Worm (Caenorhabditis elegans) whole organism, L2 larva: ENCODE results near the gene F40G9.8.

Experiments
- C34F6.9 ChIP-seq: fragments of 150-350 bp; optimal IDR thresholded peaks from 2 replicates; lab custom pipeline; 2014; ENCODE audit warnings: missing biosample characterization, missing genetic modification characterization
- F13H6.1 ChIP-seq: sonication (generic microtip); optimal IDR thresholded peaks from 2 replicates; lab custom pipeline; 2016; ENCODE audit warnings: missing genetic modification characterization, missing compliant biosample characterization
- Y55F3AM.14 ChIP-seq: fragments of 200-800 bp; sonication (Bioruptor generic); optimal IDR thresholded peaks from 2 replicates; lab custom pipeline; 2018; ENCODE audit warnings: mild to moderate bottlenecking, missing genetic modification characterization, missing compliant biosample characterization
- ZK546.5 ChIP-seq: sonication (generic microtip); optimal IDR thresholded peaks from 2 replicates; lab custom pipeline; 2017; ENCODE audit warnings: missing biosample characterization, missing genetic modification characterization
- alr-1 ChIP-seq: fragments of 150-350 bp; optimal IDR thresholded peaks from 2 replicates; lab custom pipeline; 2014; ENCODE audit warnings: missing biosample characterization, missing genetic modification characterization
- blmp-1 ChIP-seq: sonication (generic microtip); optimal IDR thresholded peaks from 2 replicates; lab custom pipeline; 2017; ENCODE audit warnings: missing genetic modification characterization, mild to moderate bottlenecking, missing compliant biosample characterization, antibody characterized with exemption, moderate library complexity; ENCODE audit not compliant: insufficient read depth
- ceh-82 ChIP-seq: fragments of 150-350 bp; optimal IDR thresholded peaks from 2 replicates; lab custom pipeline; 2014; ENCODE audit warnings: missing biosample characterization, missing genetic modification characterization
- crh-2 ChIP-seq: sonication (generic microtip); optimal IDR thresholded peaks from 2 replicates; lab custom pipeline; 2017; ENCODE audit warnings: missing biosample characterization, missing genetic modification characterization
- dmd-4 ChIP-seq: sonication (generic microtip); optimal IDR thresholded peaks from 2 replicates; lab custom pipeline; 2017; ENCODE audit warnings: missing biosample characterization, missing genetic modification characterization
- egl-27 ChIP-seq: sonication (generic microtip); optimal IDR thresholded peaks from 3 replicates; lab custom pipeline; 2017; ENCODE audit warnings: missing biosample characterization, missing genetic modification reagents, missing genetic modification characterization
- elt-1 ChIP-seq: fragments of 150-350 bp; optimal IDR thresholded peaks from 2 replicates; lab custom pipeline; 2014; ENCODE audit warnings: missing biosample characterization, missing genetic modification characterization
- elt-3 ChIP-seq: sonication (generic microtip); optimal IDR thresholded peaks from 2 replicates; lab custom pipeline; 2017; ENCODE audit warnings: missing biosample characterization, missing genetic modification characterization
- fos-1 ChIP-seq: fragments of 150-350 bp; optimal IDR thresholded peaks from 2 replicates; lab custom pipeline; 2014; ENCODE audit warnings: missing biosample characterization, missing genetic modification characterization
- gmeb-1 ChIP-seq: fragments of 150-350 bp; optimal IDR thresholded peaks from 2 replicates; lab custom pipeline; 2014; ENCODE audit warnings: missing biosample characterization, missing genetic modification characterization
- lin-11 ChIP-seq: fragments of 150-350 bp; sonication (generic microtip); optimal IDR thresholded peaks from 2 replicates; lab custom pipeline; 2014; ENCODE audit warnings: missing biosample characterization, missing genetic modification characterization, inconsistent platforms, mixed read lengths
- lin-39 ChIP-seq: fragments of 150-350 bp; optimal IDR thresholded peaks from 2 replicates; lab custom pipeline; 2014; ENCODE audit warnings: missing biosample characterization, missing genetic modification reagents, missing genetic modification characterization
- lsy-2 ChIP-seq, 2 experiments: fragments of 150-350 bp in 1 of 2; sonication (generic microtip) in 1 of 2; optimal IDR thresholded peaks; 2 replicates each; lab custom pipeline; 2014 to 2017; ENCODE audit warnings: missing biosample characterization in 2 of 2, missing genetic modification characterization in 2 of 2
- mbf-1 ChIP-seq: sonication (generic microtip); optimal IDR thresholded peaks from 2 replicates; lab custom pipeline; 2017; ENCODE audit warnings: missing biosample characterization, missing genetic modification characterization
- mdl-1 ChIP-seq, 2 experiments: fragments of 150-350 bp in 1 of 2; sonication (generic microtip) in 1 of 2; optimal IDR thresholded peaks; 2 replicates each; lab custom pipeline; 2017; ENCODE audit warnings: missing biosample characterization in 2 of 2, missing genetic modification characterization in 2 of 2
- nhr-12 ChIP-seq: fragments of 150-350 bp; optimal IDR thresholded peaks from 2 replicates; lab custom pipeline; 2014; ENCODE audit warnings: missing biosample characterization, missing genetic modification characterization
- nhr-129 ChIP-seq: fragments of 150-350 bp; optimal IDR thresholded peaks from 2 replicates; lab custom pipeline; 2014; ENCODE audit warnings: missing biosample characterization, missing genetic modification characterization
- nhr-21 ChIP-seq: fragments of 150-350 bp; optimal IDR thresholded peaks from 2 replicates; lab custom pipeline; 2014; ENCODE audit warnings: missing biosample characterization, missing genetic modification characterization
- nhr-23 ChIP-seq: fragments of 150-350 bp; optimal IDR thresholded peaks from 2 replicates; lab custom pipeline; 2014; ENCODE audit warnings: missing biosample characterization, missing genetic modification reagents, missing genetic modification characterization
- nhr-237 ChIP-seq: fragments of 150-350 bp; optimal IDR thresholded peaks from 2 replicates; lab custom pipeline; 2014; ENCODE audit warnings: missing biosample characterization, missing genetic modification characterization
- nhr-25 ChIP-seq: fragments of 150-350 bp; sonication (generic microtip); optimal IDR thresholded peaks from 3 replicates; lab custom pipeline; 2014; ENCODE audit warnings: missing biosample characterization, missing genetic modification characterization
- nhr-6 ChIP-seq: fragments of 150-350 bp; optimal IDR thresholded peaks from 2 replicates; lab custom pipeline; 2014; ENCODE audit warnings: missing biosample characterization, missing genetic modification characterization
- peb-1 ChIP-seq: fragments of 150-350 bp; optimal IDR thresholded peaks from 2 replicates; lab custom pipeline; 2014; ENCODE audit warnings: missing biosample characterization, missing genetic modification characterization
- sem-4 ChIP-seq: fragments of 150-350 bp; optimal IDR thresholded peaks from 2 replicates; lab custom pipeline; 2014; ENCODE audit warnings: missing biosample characterization, missing genetic modification reagents, missing genetic modification characterization
- skn-1 ChIP-seq: sonication (generic microtip); optimal IDR thresholded peaks from 2 replicates; lab custom pipeline; 2017; ENCODE audit warnings: missing biosample characterization, missing genetic modification characterization
- sma-3 ChIP-seq: sonication (generic microtip); optimal IDR thresholded peaks from 2 replicates; lab custom pipeline; 2016; ENCODE audit warnings: missing genetic modification reagents, missing genetic modification characterization, missing compliant biosample characterization
- sma-9 ChIP-seq, 2 experiments: fragments of 150-350 bp in 1 of 2; sonication (generic microtip) in 1 of 2; optimal IDR thresholded peaks; 2 replicates each; lab custom pipeline; 2014 to 2016; ENCODE audit warnings: missing genetic modification characterization in 2 of 2, mild to moderate bottlenecking in 1 of 2, missing biosample characterization in 1 of 2, missing compliant biosample characterization in 1 of 2, missing genetic modification reagents in 1 of 2, moderate library complexity in 1 of 2
- snpc-4 ChIP-seq: fragments of 150-350 bp; optimal IDR thresholded peaks from 2 replicates; lab custom pipeline; 2014; ENCODE audit warnings: missing biosample characterization, missing genetic modification characterization
- unc-39 ChIP-seq: fragments of 150-350 bp; optimal IDR thresholded peaks from 2 replicates; lab custom pipeline; 2014; ENCODE audit warnings: missing biosample characterization, missing genetic modification characterization
- unc-55 ChIP-seq: fragments of 150-350 bp; sonication (generic microtip); optimal IDR thresholded peaks from 3 replicates; lab custom pipeline; 2014; ENCODE audit warnings: missing biosample characterization, missing genetic modification reagents, missing genetic modification characterization
- unc-62 ChIP-seq: fragments of 150-350 bp; optimal IDR thresholded peaks from 2 replicates; lab custom pipeline; 2014; ENCODE audit warnings: missing biosample characterization, missing genetic modification reagents, missing genetic modification characterization
- ztf-11 ChIP-seq: sonication (generic microtip); optimal IDR thresholded peaks from 2 replicates; lab custom pipeline; 2017; ENCODE audit warnings: missing biosample characterization, missing genetic modification characterization

Gene F40G9.8

DNA sequence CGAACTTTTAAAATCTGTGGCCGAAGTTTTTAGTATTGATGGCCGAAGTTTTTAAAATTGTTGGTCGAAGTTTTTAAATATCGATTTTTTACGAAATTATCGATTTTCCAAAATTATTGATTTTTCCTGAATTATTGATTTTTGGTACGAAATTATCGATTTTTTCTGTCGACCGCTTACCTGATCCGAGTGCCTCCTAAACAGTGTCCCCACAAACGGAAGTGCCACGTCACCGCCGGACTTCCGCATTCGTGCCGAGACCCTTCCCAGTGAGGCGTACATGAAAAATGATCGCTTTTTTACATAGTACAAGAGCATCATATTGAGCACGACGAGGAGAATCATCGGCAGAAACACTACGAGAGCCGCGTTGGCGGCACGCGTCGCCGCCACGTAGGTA, 39.3 kb upstream of the F40G9.8 start:
- no peak for TF ChIP-seq unc-55 (GFP tag; lab: Kevin White, UChicago)
- no peak for TF ChIP-seq ztf-11 (tag; lab: Kevin White, UChicago)
- no peak for TF ChIP-seq egl-27 (tag; lab: Kevin White, UChicago)
- no peak for TF ChIP-seq sem-4 (tag; lab: Kevin White, UChicago)
- no peak for TF ChIP-seq peb-1 (tag; lab: Kevin White, UChicago)
- no peak for TF ChIP-seq Y55F3AM.14 (GFP tag; lab: Kevin White, UChicago)
- no peak for TF ChIP-seq nhr-23 (tag; lab: Kevin White, UChicago)
- TF ChIP-seq nhr-12 (tag; lab: Kevin White, UChicago) = no peak
- no peak for TF ChIP-seq sma-3 (GFP tag; lab: Kevin White, UChicago)
- TF ChIP-seq skn-1 (tag; lab: Kevin White, UChicago) = no peak
- TF ChIP-seq elt-1 (tag; lab: Kevin White, UChicago) = no peak
- TF ChIP-seq unc-62 (GFP tag; lab: Kevin White, UChicago) = no peak
- no peak for TF ChIP-seq alr-1 (tag; lab: Kevin White, UChicago)
- TF ChIP-seq gmeb-1 = no peak
- no peak for TF ChIP-seq unc-39 (tag; lab: Kevin White, UChicago)
- no peak for TF ChIP-seq blmp-1 (tag; lab: Kevin White, UChicago)
- no peak for TF ChIP-seq lin-11
- no peak for TF ChIP-seq crh-2 (tag; lab: Kevin White, UChicago)
- TF ChIP-seq ceh-82 = no peak
- no peak for TF ChIP-seq nhr-129 (tag; lab: Kevin White, UChicago)

DNA sequence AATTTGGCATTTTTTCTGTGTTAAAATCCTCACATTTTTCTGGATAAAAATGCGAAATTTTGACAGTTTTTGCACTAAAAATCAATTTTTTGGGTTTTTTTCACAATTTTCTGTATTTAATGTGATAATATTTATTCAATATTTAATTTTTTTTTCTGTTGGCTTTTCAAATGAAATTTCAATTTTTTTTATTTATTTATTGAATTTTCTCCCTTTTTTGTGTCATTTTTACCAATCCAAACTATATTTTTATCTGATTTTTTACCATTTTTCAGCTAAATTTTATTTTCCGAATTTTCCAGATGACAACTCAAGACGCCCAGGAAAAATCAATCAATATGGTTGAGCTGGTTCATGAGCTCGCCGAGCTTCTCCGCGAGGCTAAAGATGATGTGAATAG, 29.5 kb upstream of the F40G9.8 start, which contains the start of gene F40G9.17:
F40G9.17 (plus strand) TSS at position 301 of the 400 bp plus-strand sequence.
- TF ChIP-seq nhr-25 (tag; lab: Kevin White, UChicago) = no peak
- no peak for TF ChIP-seq peb-1 (tag; lab: Kevin White, UChicago)
- TF ChIP-seq elt-1 (tag; lab: Kevin White, UChicago) = no peak
- TF ChIP-seq elt-3 = no peak
- no peak for TF ChIP-seq lsy-2 (tag; optimal IDR thresholded peaks at IDR 0.05; lab: Kevin White, UChicago)
- TF ChIP-seq fos-1 (tag; lab: Kevin White, UChicago) = no peak
- no peak for TF ChIP-seq nhr-237 (tag; lab: Kevin White, UChicago)
- TF ChIP-seq snpc-4 (tag; lab: Kevin White, UChicago) = no peak
- no peak for TF ChIP-seq unc-62 (GFP tag; lab: Kevin White, UChicago)
- no peak for TF ChIP-seq ztf-11 (tag; lab: Kevin White, UChicago)
- no peak for TF ChIP-seq alr-1 (tag; lab: Kevin White, UChicago)
- no peak for TF ChIP-seq mdl-1 (tag; optimal IDR thresholded peaks at IDR 0.05; lab: Kevin White, UChicago)
- TF ChIP-seq F13H6.1 (tag; lab: Kevin White, UChicago) = no peak

DNA sequence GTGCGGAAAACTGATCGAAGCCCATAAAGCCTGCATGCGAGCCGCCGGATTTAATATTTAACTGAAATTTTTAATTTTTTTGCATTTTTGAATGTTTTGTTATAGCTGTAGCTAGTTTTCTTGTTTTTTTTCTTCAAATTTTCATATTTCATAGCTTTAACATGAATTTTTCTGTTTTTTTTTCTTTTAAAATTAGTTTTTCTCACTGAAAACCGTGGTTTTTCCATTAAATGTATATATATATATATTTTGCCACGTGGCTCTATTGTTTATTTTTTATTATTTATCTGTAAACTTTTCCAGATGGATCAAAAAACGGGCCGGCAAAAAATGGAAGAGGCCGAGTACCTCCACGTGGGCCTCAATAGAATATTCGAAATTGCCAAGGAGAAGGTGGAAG, 27.1 kb upstream of the F40G9.8 start, which contains the start of gene sec-20:
sec-20 (plus strand) TSS at position 301 of the 400 bp plus-strand sequence.
- TF ChIP-seq sma-9 (GFP tag; optimal IDR thresholded peaks at IDR 0.05; lab: Kevin White, UChicago) (no peak), sma-9 (tag; optimal IDR thresholded peaks at IDR 0.05; lab: Kevin White, UChicago) (no peak)

DNA sequence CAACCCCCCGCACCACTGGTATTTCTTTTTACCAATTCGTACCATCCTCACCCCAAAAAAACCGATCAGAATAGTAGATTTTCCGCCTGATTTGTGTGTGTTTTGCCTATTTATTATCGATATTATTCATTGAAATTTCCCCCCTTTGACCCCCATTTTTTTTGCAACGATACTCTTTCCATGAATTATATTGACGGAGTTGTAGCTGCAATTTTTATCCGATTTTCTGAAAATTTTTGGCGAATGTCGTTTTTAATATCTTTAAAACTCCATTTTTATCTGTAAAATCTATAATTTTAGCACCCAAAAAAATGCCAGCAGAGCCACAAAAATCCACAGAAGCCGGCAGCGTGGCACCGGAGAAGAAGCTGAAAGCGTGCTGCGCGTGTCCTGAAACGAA, 26.0 kb upstream of the F40G9.8 start, which contains the start of gene cox-17:
cox-17 (plus strand) TSS at position 301 of the 400 bp plus-strand sequence.
- no peak for TF ChIP-seq lin-39 (tag; lab: Kevin White, UChicago)
- TF ChIP-seq nhr-21 = no peak
- TF ChIP-seq alr-1 (tag; lab: Kevin White, UChicago) = no peak
- no peak for TF ChIP-seq nhr-6 (tag; lab: Kevin White, UChicago)
- no peak for TF ChIP-seq snpc-4 (tag; lab: Kevin White, UChicago)
- no peak for TF ChIP-seq nhr-237 (tag; lab: Kevin White, UChicago)
- no peak for TF ChIP-seq unc-62 (GFP tag; lab: Kevin White, UChicago)
- no peak for TF ChIP-seq peb-1 (tag; lab: Kevin White, UChicago)
- TF ChIP-seq elt-3 = no peak
- TF ChIP-seq elt-1 (tag; lab: Kevin White, UChicago) = no peak
- TF ChIP-seq lsy-2 (tag; optimal IDR thresholded peaks at IDR 0.05; lab: Kevin White, UChicago) = no peak
- TF ChIP-seq nhr-12 (tag; lab: Kevin White, UChicago) = no peak
- no peak for TF ChIP-seq egl-27 (tag; lab: Kevin White, UChicago)
- no peak for TF ChIP-seq C34F6.9 (tag; lab: Kevin White, UChicago)
- TF ChIP-seq sma-9 (GFP tag; optimal IDR thresholded peaks at IDR 0.05; lab: Kevin White, UChicago) = no peak
- no peak for TF ChIP-seq sma-9 (tag; optimal IDR thresholded peaks at IDR 0.05; lab: Kevin White, UChicago)
- TF ChIP-seq mbf-1 = no peak
- TF ChIP-seq dmd-4 (tag; lab: Kevin White, UChicago) = no peak
- TF ChIP-seq ZK546.5 (tag; lab: Kevin White, UChicago) = no peak
- TF ChIP-seq crh-2 (tag; lab: Kevin White, UChicago) = no peak
